Worm (Caenorhabditis elegans) whole organism, late embryonic: ENCODE data around the gene C16D9.1.
A peak's percentile ranks its signal among the peaks of the same experiment; 100 is the strongest.

Experiments
- K02D7.2 ChIP-seq: sonication (generic microtip); optimal IDR thresholded peaks from 2 replicates; lab custom pipeline; 2017; ENCODE audit warnings: mild to moderate bottlenecking, missing genetic modification characterization, missing compliant biosample characterization
- K09A11.1 ChIP-seq: sonication (generic microtip); optimal IDR thresholded peaks from 2 replicates; lab custom pipeline; 2017; ENCODE audit warnings: antibody characterized with exemption, mild to moderate bottlenecking, missing genetic modification characterization, missing compliant biosample characterization; ENCODE audit not compliant: insufficient read depth
- ceh-14 ChIP-seq: sonication (generic microtip); optimal IDR thresholded peaks from 2 replicates; lab custom pipeline; 2016; ENCODE audit warnings: missing genotype, missing genetic modification characterization, missing compliant biosample characterization
- ceh-18 ChIP-seq: sonication (generic microtip); optimal IDR thresholded peaks from 2 replicates; lab custom pipeline; 2016; ENCODE audit warnings: missing genetic modification characterization, missing compliant biosample characterization
- ceh-30 ChIP-seq: fragments of 150-350 bp; optimal IDR thresholded peaks from 2 replicates; lab custom pipeline; 2014; ENCODE audit warnings: missing biosample characterization, missing genetic modification characterization
- ceh-34 ChIP-seq: sonication (generic microtip); optimal IDR thresholded peaks from 2 replicates; lab custom pipeline; 2016; ENCODE audit warnings: mild to moderate bottlenecking, missing genetic modification characterization, missing compliant biosample characterization
- ceh-45 ChIP-seq: fragments of 200-800 bp; sonication (Bioruptor generic); IDR thresholded peaks from 2 replicates; pipeline ENCODE4 v1.3.6; 2022; ENCODE audit warnings: missing genetic modification reagents, missing genetic modification characterization, missing compliant biosample characterization
- ceh-48 ChIP-seq: sonication (generic microtip); optimal IDR thresholded peaks from 2 replicates; lab custom pipeline; 2016; ENCODE audit warnings: missing genetic modification characterization, inconsistent platforms, missing compliant biosample characterization
- ceh-6 ChIP-seq: fragments of 200-800 bp; sonication (Bioruptor generic); optimal IDR thresholded peaks from 2 replicates; lab custom pipeline; 2018; ENCODE audit warnings: mild to moderate bottlenecking, missing genetic modification characterization, missing compliant biosample characterization
- dmd-4 ChIP-seq: sonication (generic microtip); optimal IDR thresholded peaks from 2 replicates; lab custom pipeline; 2016; ENCODE audit warnings: borderline replicate concordance, missing genetic modification characterization, missing compliant biosample characterization
- elt-2 ChIP-seq: sonication (generic microtip); optimal IDR thresholded peaks from 2 replicates; lab custom pipeline; 2016; ENCODE audit warnings: missing genetic modification reagents, missing genetic modification characterization, missing compliant biosample characterization
- eyg-1 ChIP-seq: sonication (generic microtip); optimal IDR thresholded peaks from 2 replicates; lab custom pipeline; 2016; ENCODE audit warnings: missing genotype, missing genetic modification characterization, missing compliant biosample characterization
- gmeb-2 ChIP-seq: sonication (generic microtip); optimal IDR thresholded peaks from 2 replicates; lab custom pipeline; 2016; ENCODE audit warnings: missing genetic modification characterization, inconsistent platforms, missing compliant biosample characterization
- hlh-30 ChIP-seq: sonication (generic microtip); optimal IDR thresholded peaks from 2 replicates; lab custom pipeline; 2017; ENCODE audit warnings: antibody characterized with exemption, missing genetic modification characterization, missing compliant biosample characterization; ENCODE audit not compliant: insufficient read depth
- madf-2 ChIP-seq: sonication (generic microtip); optimal IDR thresholded peaks from 2 replicates; lab custom pipeline; 2017; ENCODE audit warnings: missing genetic modification characterization, missing compliant biosample characterization
- mec-3 ChIP-seq: sonication (generic microtip); optimal IDR thresholded peaks from 2 replicates; lab custom pipeline; 2016; ENCODE audit warnings: borderline replicate concordance, missing genetic modification characterization, missing compliant biosample characterization
- nhr-11 ChIP-seq: fragments of 150-350 bp; optimal IDR thresholded peaks from 2 replicates; lab custom pipeline; 2014; ENCODE audit warnings: missing biosample characterization, missing genetic modification characterization
- odd-2 ChIP-seq: sonication (generic microtip); optimal IDR thresholded peaks from 2 replicates; lab custom pipeline; 2017; ENCODE audit warnings: antibody characterized with exemption, mild to moderate bottlenecking, missing genetic modification characterization, missing compliant biosample characterization
- pag-3 ChIP-seq: sonication (generic microtip); optimal IDR thresholded peaks from 2 replicates; lab custom pipeline; 2016; ENCODE audit warnings: missing compliant biosample characterization, missing genetic modification characterization, borderline replicate concordance
- syd-9 ChIP-seq: sonication (generic microtip); optimal IDR thresholded peaks from 2 replicates; lab custom pipeline; 2016; ENCODE audit warnings: mild to moderate bottlenecking, missing genetic modification characterization, moderate library complexity, missing compliant biosample characterization
- tbx-7 ChIP-seq: sonication (generic microtip); optimal IDR thresholded peaks from 2 replicates; lab custom pipeline; 2016; ENCODE audit warnings: missing genotype, missing genetic modification characterization, missing compliant biosample characterization
- ttx-3 ChIP-seq: sonication (generic microtip); optimal IDR thresholded peaks from 2 replicates; lab custom pipeline; 2016; ENCODE audit warnings: missing genetic modification reagents, missing genetic modification characterization, missing compliant biosample characterization
- unc-3 ChIP-seq, 2 experiments: fragments of 200-800 bp in 1 of 2; sonication (Bioruptor generic) in 1 of 2; sonication (generic microtip) in 1 of 2; conservative IDR thresholded peaks in 1 of 2; optimal IDR thresholded peaks in 1 of 2; 2 replicates each; pipeline versions ENCODE4 v1.3.6 to Lab custom; 2016 to 2022; ENCODE audit warnings: missing compliant biosample characterization in 2 of 2, missing genetic modification characterization in 2 of 2, missing genetic modification reagents in 1 of 2
- unc-42 ChIP-seq: sonication (generic microtip); optimal IDR thresholded peaks from 2 replicates; lab custom pipeline; 2016; ENCODE audit warnings: missing genotype, missing genetic modification characterization, missing compliant biosample characterization
- unc-55 ChIP-seq: sonication (generic microtip); optimal IDR thresholded peaks from 2 replicates; lab custom pipeline; 2017; ENCODE audit warnings: missing biosample characterization, missing genetic modification reagents, missing genetic modification characterization
- unc-86 ChIP-seq: sonication (generic microtip); optimal IDR thresholded peaks from 2 replicates; lab custom pipeline; 2016; ENCODE audit warnings: missing genetic modification characterization, missing compliant biosample characterization
- zip-5 ChIP-seq: sonication (generic microtip); optimal IDR thresholded peaks from 2 replicates; lab custom pipeline; 2016; ENCODE audit warnings: missing genetic modification characterization, missing compliant biosample characterization
- ztf-16 ChIP-seq: sonication (generic microtip); optimal IDR thresholded peaks from 2 replicates; lab custom pipeline; 2017; ENCODE audit warnings: missing genetic modification characterization, missing compliant biosample characterization

C16D9.1 gene

DNA sequence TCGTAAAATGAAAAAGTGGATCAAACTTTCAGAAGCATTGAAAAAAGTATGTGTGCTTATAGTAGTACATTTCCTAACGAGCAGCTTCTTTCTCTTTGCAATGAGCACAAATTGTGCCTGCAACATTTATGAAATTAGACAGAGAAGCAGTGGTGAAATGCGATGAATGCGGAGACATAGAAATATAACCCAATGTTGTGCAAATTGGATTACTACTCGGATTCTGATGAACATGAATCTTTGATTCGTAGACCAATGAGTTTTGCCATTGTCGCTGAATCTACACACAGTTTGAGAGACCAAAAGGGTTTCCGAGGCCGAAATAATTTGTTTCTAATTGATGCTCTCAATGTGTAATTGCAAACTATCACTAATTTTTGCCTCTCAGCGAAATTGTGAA lies 5.2 kb upstream of the C16D9.1 start:
- TF ChIP-seq madf-2 (tag; lab: Kevin White, UChicago) (no peak), odd-2 (tag; lab: Kevin White, UChicago) (no peak), K09A11.1 (no peak), gmeb-2 (no peak), unc-42 (tag; lab: Kevin White, UChicago) (peak; percentile 97), unc-86 (tag; lab: Kevin White, UChicago) (no peak)

DNA sequence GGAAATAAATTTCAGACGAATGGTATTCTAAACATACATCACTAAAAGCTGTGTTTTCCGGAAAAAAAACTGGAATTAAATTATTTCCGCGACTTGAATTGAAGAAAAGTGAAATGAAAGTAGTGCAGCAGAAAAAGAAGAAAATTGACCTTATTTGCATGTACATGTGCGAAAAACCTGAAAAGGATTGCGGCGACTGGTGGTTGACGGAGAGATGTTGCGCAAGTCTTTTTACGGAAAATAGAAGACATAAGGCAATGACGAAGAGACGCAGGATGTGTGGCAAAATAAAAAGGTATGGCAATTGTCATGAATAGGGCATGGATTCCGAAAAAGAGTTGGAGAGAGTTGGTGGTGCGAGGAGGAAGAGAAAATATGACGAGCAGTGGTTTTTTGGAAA lies 4.1 kb upstream of the C16D9.1 start:
- TF ChIP-seq pag-3 (tag; lab: Kevin White, UChicago) = no peak
- peak; percentile 30 for TF ChIP-seq unc-42 (tag; lab: Kevin White, UChicago)

DNA sequence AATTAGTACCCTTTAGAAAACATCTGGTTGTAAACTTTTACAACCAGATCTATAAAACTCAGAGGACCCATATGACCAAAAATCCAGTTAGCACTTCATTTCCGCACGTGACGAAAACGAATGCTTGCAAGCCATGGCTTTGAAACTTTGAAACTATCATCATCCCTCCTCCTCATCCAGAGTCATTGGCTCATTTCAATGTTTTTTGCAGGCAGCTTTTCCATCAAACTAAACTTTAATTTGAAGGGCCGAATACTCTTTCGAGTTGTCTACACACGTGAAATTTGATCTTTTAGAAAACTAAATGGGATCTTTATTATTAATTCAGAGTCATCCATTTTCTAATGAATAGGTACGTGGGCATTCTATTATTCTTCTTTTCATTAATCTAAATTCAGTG lies 3.1 kb downstream of the C16D9.1 start:
- TF ChIP-seq K02D7.2 (tag; lab: Kevin White, UChicago) (no peak), ceh-48 (tag; lab: Kevin White, UChicago) (no peak), gmeb-2 (no peak)

DNA sequence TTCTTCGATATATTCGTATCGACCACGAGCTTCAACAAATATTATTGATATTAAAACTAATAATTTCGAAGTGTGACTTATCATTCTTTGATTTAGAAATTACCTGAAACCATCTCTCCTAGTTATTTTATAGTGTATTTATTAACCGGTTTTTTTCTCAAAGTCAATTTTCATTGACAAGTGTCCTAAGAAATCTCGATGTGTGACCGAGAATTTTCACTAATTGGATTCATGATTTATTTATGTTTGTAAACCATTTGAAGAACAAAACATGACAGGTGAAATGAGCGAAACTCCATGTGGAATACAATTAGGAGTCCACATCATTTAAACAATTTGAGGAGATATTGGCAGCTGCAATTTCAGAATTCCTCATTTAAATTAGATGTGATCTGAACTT lies 4.3 kb downstream of the C16D9.1 start, which contains the start of gene C16D9.8:
TSS of gene C16D9.8 (minus strand) at position 101 of the 400 bp plus-strand sequence.
- no peak for TF ChIP-seq ceh-30 (tag; lab: Kevin White, UChicago)
- TF ChIP-seq tbx-7 = no peak
- no peak for TF ChIP-seq ceh-34 (tag; lab: Kevin White, UChicago)
- no peak for TF ChIP-seq unc-86 (tag; lab: Kevin White, UChicago)
- TF ChIP-seq unc-55 (GFP tag; lab: Kevin White, UChicago) = no peak
- TF ChIP-seq ceh-6 (GFP tag; lab: Kevin White, UChicago) = no peak
- no peak for TF ChIP-seq ceh-14 (tag; lab: Kevin White, UChicago)
- no peak for TF ChIP-seq syd-9 (tag; lab: Kevin White, UChicago)
- no peak for TF ChIP-seq ceh-45 (GFP tag; lab: Robert Waterston, UW)
- TF ChIP-seq ceh-18 (tag; lab: Kevin White, UChicago) = no peak
- no peak for TF ChIP-seq mec-3 (tag; lab: Kevin White, UChicago)
- no peak for TF ChIP-seq unc-3 (GFP tag; conservative IDR thresholded peaks at IDR 0.05; lab: Robert Waterston, UW)
- no peak for TF ChIP-seq unc-3 (tag; optimal IDR thresholded peaks at IDR 0.05; lab: Kevin White, UChicago)
- no peak for TF ChIP-seq hlh-30 (tag; lab: Kevin White, UChicago)
- no peak for TF ChIP-seq elt-2

DNA sequence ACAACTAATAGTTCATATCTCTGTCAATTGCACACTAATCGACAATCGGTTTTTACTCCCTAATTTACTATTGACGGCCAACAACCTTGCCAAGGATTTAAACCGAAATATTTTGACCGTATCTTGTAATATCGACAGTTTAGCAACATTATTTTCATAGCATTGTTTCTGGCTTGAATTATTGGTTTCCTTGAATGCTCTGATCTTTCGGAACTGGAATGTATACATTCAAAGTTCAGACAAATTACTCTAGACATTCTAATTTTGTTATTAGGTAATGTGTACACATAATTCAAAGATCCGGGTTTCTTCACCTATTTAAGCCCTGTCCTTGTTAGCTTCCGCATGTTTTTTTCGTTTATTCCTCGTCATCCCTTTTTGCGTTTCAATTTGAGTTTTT lies 4.8 kb downstream of the C16D9.1 start, which contains the start of gene C16D9.9:
TSS of gene C16D9.9 (plus strand) at position 301 of the 400 bp plus-strand sequence.
- no peak for TF ChIP-seq eyg-1
- no peak for TF ChIP-seq zip-5 (tag; lab: Kevin White, UChicago)
- TF ChIP-seq ztf-16 (tag; lab: Kevin White, UChicago) = no peak
- TF ChIP-seq, all 69 proteins: peak for 0

DNA sequence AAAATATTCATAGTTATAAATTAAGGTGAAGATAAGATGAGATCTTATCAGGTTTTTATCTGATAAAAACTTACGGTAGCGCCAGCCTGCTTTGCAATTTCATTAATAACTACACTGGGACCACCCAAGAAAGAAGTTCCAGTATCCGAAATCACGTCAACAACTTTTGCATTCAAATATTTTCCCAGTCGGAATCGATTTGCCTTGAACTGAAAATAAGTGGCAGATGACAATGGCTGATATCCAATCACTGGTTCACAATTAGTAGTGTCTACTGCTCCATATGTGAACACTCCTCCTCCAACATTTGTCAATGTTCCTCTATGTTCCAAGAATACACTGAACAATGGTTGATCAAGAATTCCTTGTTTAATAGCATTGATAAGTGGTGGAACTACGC lies 7.1 kb downstream of the C16D9.1 start, which contains the start of gene F21F8.5:
TSS of gene F21F8.5 (minus strand) at position 101 of the 400 bp plus-strand sequence.
- TF ChIP-seq ceh-34 (tag; lab: Kevin White, UChicago) = no peak
- TF ChIP-seq ztf-16 (tag; lab: Kevin White, UChicago) = no peak
- no peak for TF ChIP-seq dmd-4
- no peak for TF ChIP-seq ceh-18 (tag; lab: Kevin White, UChicago)
- TF ChIP-seq K09A11.1 = no peak

DNA sequence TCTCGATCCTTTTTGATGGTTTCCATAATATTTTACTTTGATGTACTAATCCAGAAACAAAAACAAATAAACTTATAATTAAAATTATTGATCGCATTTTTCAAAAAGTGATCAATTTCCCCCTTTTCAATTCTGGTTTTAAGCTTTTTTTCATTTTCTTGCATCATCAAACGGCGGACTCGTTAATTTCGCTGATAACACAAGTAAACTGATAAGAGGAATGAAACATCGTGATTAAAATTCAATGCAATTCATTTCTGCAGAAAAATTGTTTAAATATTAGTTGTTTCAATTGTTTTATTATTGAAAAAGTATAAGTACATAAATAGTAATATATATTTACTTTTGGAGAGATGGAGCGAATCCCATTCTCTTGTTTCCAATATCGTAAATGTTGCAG lies 8.2 kb downstream of the C16D9.1 start:
- peak; percentile 77 for TF ChIP-seq elt-2
- TF ChIP-seq ttx-3 (tag; lab: Kevin White, UChicago) = no peak
- TF ChIP-seq zip-5 (tag; lab: Kevin White, UChicago) = no peak
- no peak for TF ChIP-seq nhr-11 (tag; lab: Kevin White, UChicago)
- TF ChIP-seq ztf-16 (tag; lab: Kevin White, UChicago) = no peak
